Worm (Caenorhabditis elegans) whole organism, early embryonic: ENCODE measurements around the gene adh-1.

ENCODE experiments used
- B0310.2 ChIP-seq: sonication (generic microtip); optimal IDR thresholded peaks from 2 replicates; lab custom pipeline; 2016; ENCODE audit warnings: mild to moderate bottlenecking, missing genetic modification characterization, missing compliant biosample characterization
- F13C5.2 ChIP-seq: sonication (generic microtip); optimal IDR thresholded peaks from 2 replicates; lab custom pipeline; 2017; ENCODE audit warnings: mild to moderate bottlenecking, missing genetic modification characterization, inconsistent platforms, missing compliant biosample characterization
- aly-1 ChIP-seq: sonication (generic microtip); optimal IDR thresholded peaks from 2 replicates; lab custom pipeline; 2016; ENCODE audit warnings: missing genetic modification characterization, missing compliant biosample characterization
- ama-1 ChIP-seq: fragments of 150-350 bp; optimal IDR thresholded peaks from 2 replicates; lab custom pipeline; 2014
- ceh-13 ChIP-seq: fragments of 200-800 bp; sonication (Bioruptor generic); optimal IDR thresholded peaks from 2 replicates; lab custom pipeline; 2018; ENCODE audit warnings: mild to moderate bottlenecking, missing genetic modification characterization, missing compliant biosample characterization
- ceh-36 ChIP-seq: sonication (generic microtip); optimal IDR thresholded peaks from 2 replicates; lab custom pipeline; 2016; ENCODE audit warnings: missing genetic modification characterization, inconsistent platforms, missing compliant biosample characterization
- ets-7 ChIP-seq: sonication (generic microtip); optimal IDR thresholded peaks from 2 replicates; lab custom pipeline; 2016; ENCODE audit warnings: missing genotype, missing genetic modification characterization, missing compliant biosample characterization
- flt-1 ChIP-seq: fragments of 200-800 bp; sonication (Bioruptor generic); IDR thresholded peaks from 2 replicates; pipeline ENCODE4 v1.3.6; 2022; ENCODE audit warnings: missing genetic modification characterization, missing compliant biosample characterization
- hmbx-1 ChIP-seq: sonication (generic microtip); optimal IDR thresholded peaks from 2 replicates; lab custom pipeline; 2016; ENCODE audit warnings: mild to moderate bottlenecking, missing genetic modification characterization, missing compliant biosample characterization
- hmg-4 ChIP-seq: fragments of 200-800 bp; sonication (Bioruptor generic); optimal IDR thresholded peaks from 2 replicates; lab custom pipeline; 2018; ENCODE audit warnings: mild to moderate bottlenecking, missing genetic modification characterization, missing compliant biosample characterization
- hnd-1 ChIP-seq: sonication (generic microtip); optimal IDR thresholded peaks from 2 replicates; lab custom pipeline; 2016; ENCODE audit warnings: missing genetic modification characterization, missing compliant biosample characterization
- pes-1 ChIP-seq: fragments of 200-800 bp; sonication (Bioruptor generic); IDR thresholded peaks from 2 replicates; pipeline ENCODE4 v1.3.6; 2022; ENCODE audit warnings: missing genetic modification reagents, missing genetic modification characterization, missing compliant biosample characterization
- scrt-1 ChIP-seq: fragments of 200-800 bp; sonication (Bioruptor generic); IDR thresholded peaks from 2 replicates; pipeline ENCODE4 v1.3.6; 2022; ENCODE audit warnings: missing genetic modification characterization, missing compliant biosample characterization
- sea-1 ChIP-seq: fragments of 200-800 bp; sonication (Bioruptor generic); conservative IDR thresholded peaks from 2 replicates; pipeline ENCODE4 v1.3.6; 2022; ENCODE audit warnings: missing genetic modification characterization, missing compliant biosample characterization
- tbx-11 ChIP-seq: fragments of 200-800 bp; sonication (Bioruptor generic); IDR thresholded peaks from 2 replicates; pipeline ENCODE4 v1.3.6; 2022; ENCODE audit warnings: missing genetic modification characterization, missing compliant biosample characterization
- tbx-37 ChIP-seq: fragments of 200-800 bp; sonication (Bioruptor generic); conservative IDR thresholded peaks from 2 replicates; pipeline ENCODE4 v1.3.6; 2022; ENCODE audit warnings: missing genetic modification reagents, missing genetic modification characterization, missing compliant biosample characterization
- tra-4 ChIP-seq: sonication (generic microtip); optimal IDR thresholded peaks from 2 replicates; lab custom pipeline; 2017; ENCODE audit warnings: missing genetic modification characterization, missing compliant biosample characterization

The adh-1 gene

DNA sequence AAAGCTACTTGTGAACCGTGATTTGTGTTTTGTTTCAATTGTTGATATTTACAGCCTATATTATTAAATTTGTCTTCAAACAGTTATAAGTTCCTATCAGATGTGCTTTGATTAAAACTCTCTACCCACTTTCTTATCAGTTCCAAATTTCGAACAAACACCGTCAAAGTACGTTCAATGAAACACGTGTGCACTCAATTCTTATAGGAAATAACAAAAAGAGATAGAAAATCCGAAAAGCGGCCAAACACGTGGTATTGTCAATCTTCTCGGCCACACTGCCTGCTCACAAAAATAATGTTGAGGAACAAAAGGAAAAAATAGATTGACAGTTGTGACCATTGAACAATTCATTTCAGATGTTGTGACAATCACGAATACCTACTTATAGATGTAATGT is 2.1 kb upstream of the adh-1 start:
- TF ChIP-seq ceh-13 (GFP tag; lab: Kevin White, UChicago) (no peak), ceh-36 (tag; lab: Kevin White, UChicago) (no peak), F13C5.2 (tag; lab: Kevin White, UChicago) (no peak), B0310.2 (no peak), tbx-11 (GFP tag; lab: Robert Waterston, UW) (no peak), tbx-37 (GFP tag; lab: Robert Waterston, UW) (no peak), pes-1 (GFP tag; lab: Robert Waterston, UW) (no peak), hmbx-1 (no peak), flt-1 (GFP tag; lab: Robert Waterston, UW) (no peak), scrt-1 (GFP tag; lab: Robert Waterston, UW) (no peak), ets-7 (tag; lab: Kevin White, UChicago) (no peak), ama-1 (lab: Kevin White, UChicago) (no peak), tra-4 (tag; lab: Kevin White, UChicago) (no peak), hnd-1 (no peak), hmg-4 (GFP tag; lab: Kevin White, UChicago) (no peak), aly-1 (no peak), sea-1 (GFP tag; lab: Robert Waterston, UW) (no peak)

DNA sequence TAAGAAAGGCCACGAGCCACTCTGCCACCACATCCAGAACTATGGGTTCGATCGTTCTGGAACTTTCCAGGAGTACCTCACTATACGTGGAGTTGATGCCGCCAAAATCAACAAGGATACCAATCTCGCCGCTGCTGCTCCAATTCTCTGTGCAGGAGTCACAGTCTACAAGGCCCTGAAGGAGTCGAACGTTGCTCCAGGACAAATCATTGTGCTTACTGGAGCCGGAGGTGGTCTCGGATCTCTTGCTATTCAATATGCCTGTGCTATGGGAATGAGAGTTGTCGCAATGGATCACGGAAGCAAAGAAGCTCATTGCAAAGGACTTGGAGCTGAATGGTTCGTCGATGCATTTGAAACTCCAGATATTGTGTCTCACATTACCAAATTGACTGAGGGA is 608 bp downstream of the adh-1 start:
- TF ChIP-seq sea-1 (GFP tag; lab: Robert Waterston, UW) (no peak), hmbx-1 (no peak), ama-1 (lab: Kevin White, UChicago) (no peak), pes-1 (GFP tag; lab: Robert Waterston, UW) (no peak), aly-1 (no peak), flt-1 (GFP tag; lab: Robert Waterston, UW) (no peak), scrt-1 (GFP tag; lab: Robert Waterston, UW) (no peak)

DNA sequence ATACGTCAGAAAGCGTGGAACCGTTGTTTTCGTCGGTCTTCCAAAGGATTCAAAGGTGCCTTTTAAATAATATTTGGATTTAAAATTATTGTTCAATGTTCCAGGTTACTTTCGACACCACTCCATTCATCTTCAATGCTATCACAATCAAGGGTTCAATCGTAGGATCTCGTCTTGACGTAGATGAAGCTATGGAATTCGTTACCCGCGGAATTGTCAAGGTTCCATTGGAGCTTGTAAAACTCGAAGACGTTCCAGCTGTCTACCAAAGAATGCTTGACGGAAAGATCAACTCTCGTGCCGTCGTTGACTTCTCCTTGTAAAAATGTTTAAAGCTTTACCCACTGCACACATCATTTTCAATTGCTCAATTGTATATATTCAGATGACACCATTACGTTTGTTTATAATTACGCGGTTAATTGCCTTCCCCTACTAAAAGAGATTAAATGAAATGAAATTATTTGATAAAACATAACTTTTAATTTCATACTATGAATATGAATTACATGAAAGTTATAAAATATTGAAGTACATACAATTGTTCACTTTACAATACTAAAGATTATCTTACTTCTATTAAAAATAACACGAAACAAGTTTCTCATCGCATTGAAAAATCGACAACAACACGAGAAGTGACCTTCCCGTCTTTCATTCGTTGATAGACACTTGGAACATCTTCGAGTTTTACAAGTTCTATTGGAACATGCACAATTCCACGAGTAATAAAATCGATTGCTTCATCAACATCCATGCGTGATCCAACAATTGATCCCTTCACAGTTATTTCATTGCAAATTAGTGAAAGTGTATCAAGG is 1.3 kb downstream of the adh-1 start:
- TF ChIP-seq hmg-4 (GFP tag; lab: Kevin White, UChicago), result no peak
- TF ChIP-seq tra-4 (tag; lab: Kevin White, UChicago), result no peak
- TF ChIP-seq ceh-13 (GFP tag; lab: Kevin White, UChicago), result no peak
- no peak for TF ChIP-seq hnd-1
- TF ChIP-seq flt-1 (GFP tag; lab: Robert Waterston, UW), result no peak
- no peak for TF ChIP-seq ama-1 (lab: Kevin White, UChicago)
- no peak for TF ChIP-seq sea-1 (GFP tag; lab: Robert Waterston, UW)
- TF ChIP-seq tbx-11 (GFP tag; lab: Robert Waterston, UW), result no peak

DNA sequence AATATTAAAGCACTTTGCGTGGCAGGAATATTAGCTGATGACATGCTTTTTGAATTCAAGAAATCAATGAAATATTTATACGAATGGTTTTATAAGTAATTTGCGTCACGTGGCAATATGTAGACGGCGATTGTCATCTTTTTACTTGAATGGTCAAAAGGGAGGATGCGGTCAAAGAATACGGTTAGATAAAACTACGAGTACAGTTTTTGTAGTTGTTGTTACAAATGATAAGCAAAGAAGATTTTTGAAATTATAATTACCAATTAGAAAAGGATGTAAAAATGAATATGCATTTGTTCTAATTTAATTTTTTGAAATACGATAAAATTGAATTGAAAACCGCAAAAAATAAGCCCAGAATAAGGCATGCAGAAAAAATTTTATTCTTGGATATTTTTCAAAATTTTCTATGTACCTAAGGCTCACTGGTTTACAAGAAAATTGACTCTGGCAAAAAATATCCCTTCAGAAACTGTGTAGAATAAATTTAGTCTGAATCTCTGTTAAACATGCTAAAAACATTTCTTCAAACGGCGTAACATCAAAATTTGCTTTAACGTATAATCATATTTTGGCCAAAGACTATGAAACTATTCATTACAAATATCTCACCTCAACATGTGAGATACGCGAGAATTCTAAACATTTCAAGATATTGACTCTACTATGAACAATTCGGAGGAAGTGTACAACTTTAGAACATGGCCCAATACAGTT is 3.3 kb downstream of the adh-1 start, which contains the start of the genes sodh-2 and srx-76:
TSS of gene sodh-2 (minus strand) at position 101 of the 720 bp plus-strand sequence.
TSS of gene srx-76 (plus strand) at position 670 of the 720 bp plus-strand sequence.
- TF ChIP-seq aly-1 (no peak), ceh-36 (tag; lab: Kevin White, UChicago) (no peak), scrt-1 (GFP tag; lab: Robert Waterston, UW) (no peak), flt-1 (GFP tag; lab: Robert Waterston, UW) (no peak), sea-1 (GFP tag; lab: Robert Waterston, UW) (no peak), hmg-4 (GFP tag; lab: Kevin White, UChicago) (no peak)

DNA sequence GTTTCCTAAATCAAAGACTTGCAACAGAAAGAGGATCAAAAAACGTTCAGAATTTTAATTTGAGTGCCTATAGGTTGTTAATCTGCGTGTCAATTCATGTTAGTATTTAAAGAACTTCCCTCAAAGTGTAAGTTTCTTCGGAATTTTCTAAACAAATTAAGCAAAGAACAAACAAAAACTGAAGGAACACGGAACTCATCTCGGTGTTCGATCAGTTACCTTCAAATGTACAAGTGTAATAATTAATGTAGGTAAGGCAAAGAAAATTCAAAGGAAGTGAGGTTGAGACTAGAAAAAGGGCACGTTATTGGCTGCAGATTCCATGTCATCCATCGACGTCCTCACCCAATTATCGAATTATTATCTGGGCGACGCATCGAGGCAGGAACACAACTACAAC is 5.9 kb downstream of the adh-1 start, which contains the start of gene K12G11.6:
TSS of gene K12G11.6 (plus strand) at position 357 of the 400 bp plus-strand sequence.
- TF ChIP-seq tra-4 (tag; lab: Kevin White, UChicago) (no peak), flt-1 (GFP tag; lab: Robert Waterston, UW) (no peak), ceh-13 (GFP tag; lab: Kevin White, UChicago) (no peak), F13C5.2 (tag; lab: Kevin White, UChicago) (no peak), scrt-1 (GFP tag; lab: Robert Waterston, UW) (no peak), pes-1 (GFP tag; lab: Robert Waterston, UW) (no peak), aly-1 (no peak), hnd-1 (no peak), B0310.2 (no peak), ets-7 (tag; lab: Kevin White, UChicago) (no peak), ceh-36 (tag; lab: Kevin White, UChicago) (no peak), sea-1 (GFP tag; lab: Robert Waterston, UW) (no peak), hmg-4 (GFP tag; lab: Kevin White, UChicago) (no peak), tbx-37 (GFP tag; lab: Robert Waterston, UW) (no peak), tbx-11 (GFP tag; lab: Robert Waterston, UW) (no peak), ama-1 (lab: Kevin White, UChicago) (no peak), hmbx-1 (no peak)

DNA sequence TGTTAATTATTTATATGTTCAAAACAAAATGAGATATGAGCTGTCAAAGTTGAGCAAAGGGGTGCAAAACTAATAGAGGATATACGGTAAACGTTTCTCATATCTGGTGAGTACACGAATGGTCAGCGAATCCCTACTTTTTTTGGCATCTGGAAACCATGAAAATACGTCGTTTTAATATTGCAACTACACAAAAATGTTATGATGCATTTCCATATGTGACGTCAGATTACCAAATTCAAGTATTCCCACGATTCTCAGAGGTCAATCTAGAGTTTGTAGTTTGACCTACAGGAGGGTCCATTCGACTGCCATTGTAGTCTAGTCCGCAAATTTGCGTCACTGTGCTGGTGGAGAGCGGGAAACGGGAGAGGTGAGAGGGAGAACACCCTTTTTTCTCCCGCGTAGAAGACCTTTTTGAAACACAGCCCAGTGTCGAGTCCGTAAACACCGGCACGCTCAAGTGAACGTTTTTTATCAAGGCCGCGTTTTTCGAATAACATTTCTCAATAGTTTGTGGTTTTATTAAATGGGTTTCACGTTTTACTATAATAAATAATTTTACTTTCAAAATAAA is 8.4 kb downstream of the adh-1 start:
- TF ChIP-seq hmg-4 (GFP tag; lab: Kevin White, UChicago) (peak; percentile 55), sea-1 (GFP tag; lab: Robert Waterston, UW) (no peak), tbx-37 (GFP tag; lab: Robert Waterston, UW) (no peak), ceh-13 (GFP tag; lab: Kevin White, UChicago) (no peak)

DNA sequence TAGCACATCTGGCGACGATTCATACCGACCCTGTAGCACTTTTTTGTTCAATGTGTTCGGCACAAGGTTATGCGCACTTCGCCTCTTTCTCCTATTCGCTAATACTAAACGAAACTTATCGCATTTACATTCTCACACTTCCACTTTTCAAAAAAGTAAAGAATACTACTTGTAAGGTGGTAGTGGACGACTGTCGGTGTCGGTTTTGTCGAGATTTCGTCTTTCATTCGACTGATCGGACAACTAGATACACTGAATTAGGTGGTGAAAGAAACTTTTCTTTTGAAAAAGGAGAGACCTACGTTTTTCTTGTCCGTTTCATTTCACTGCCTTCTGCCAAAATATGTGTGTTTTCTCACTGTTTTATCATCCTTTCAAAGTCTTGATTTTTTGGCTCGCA is 9.6 kb downstream of the adh-1 start:
- TF ChIP-seq ceh-36 (tag; lab: Kevin White, UChicago), result no peak
- no peak for TF ChIP-seq ceh-13 (GFP tag; lab: Kevin White, UChicago)
- TF ChIP-seq B0310.2, result no peak
- no peak for TF ChIP-seq ets-7 (tag; lab: Kevin White, UChicago)
- no peak for TF ChIP-seq pes-1 (GFP tag; lab: Robert Waterston, UW)
- no peak for TF ChIP-seq flt-1 (GFP tag; lab: Robert Waterston, UW)
- no peak for TF ChIP-seq tbx-11 (GFP tag; lab: Robert Waterston, UW)
- no peak for TF ChIP-seq F13C5.2 (tag; lab: Kevin White, UChicago)
- TF ChIP-seq sea-1 (GFP tag; lab: Robert Waterston, UW), result no peak
- TF ChIP-seq hmbx-1, result no peak
- TF ChIP-seq aly-1, result no peak
- TF ChIP-seq tra-4 (tag; lab: Kevin White, UChicago), result no peak
- no peak for TF ChIP-seq hmg-4 (GFP tag; lab: Kevin White, UChicago)
- no peak for TF ChIP-seq hnd-1
- no peak for TF ChIP-seq tbx-37 (GFP tag; lab: Robert Waterston, UW)
- no peak for TF ChIP-seq scrt-1 (GFP tag; lab: Robert Waterston, UW)
- TF ChIP-seq ama-1 (lab: Kevin White, UChicago), result no peak
